Worm (Caenorhabditis elegans) whole organism, mixed stage, embryonic: ENCODE data around the gene tceb-3.
"Not testable (repeated sequence)": the region's sequence is repeated elsewhere in the genome, so short reads cannot be mapped to it uniquely, and the experiment has no call there.

Experiments
- bed-3 ChIP-seq: fragments of 200-800 bp; sonication (Bioruptor generic); optimal IDR thresholded peaks from 3 replicates; lab custom pipeline; 2018; ENCODE audit warnings: mild to moderate bottlenecking, missing genetic modification characterization, moderate library complexity, missing compliant biosample characterization
- blmp-1 ChIP-seq: fragments of 150-350 bp; optimal IDR thresholded peaks from 2 replicates; lab custom pipeline; 2014; ENCODE audit warnings: missing biosample characterization, missing genetic modification characterization
- ceh-39 ChIP-seq: fragments of 150-350 bp; optimal IDR thresholded peaks from 2 replicates; lab custom pipeline; 2014; ENCODE audit warnings: missing biosample characterization, missing genetic modification characterization
- ceh-43 ChIP-seq: fragments of 200-800 bp; sonication (Bioruptor generic); optimal IDR thresholded peaks from 2 replicates; lab custom pipeline; 2018; ENCODE audit warnings: mild to moderate bottlenecking, missing genetic modification characterization, moderate library complexity, missing compliant biosample characterization
- ceh-83 ChIP-seq: fragments of 200-800 bp; sonication (Bioruptor generic); optimal IDR thresholded peaks from 2 replicates; lab custom pipeline; 2018; ENCODE audit warnings: mild to moderate bottlenecking, missing genetic modification characterization, missing compliant biosample characterization
- ces-1 ChIP-seq: fragments of 150-350 bp; optimal IDR thresholded peaks from 2 replicates; lab custom pipeline; 2014; ENCODE audit warnings: missing biosample characterization, missing genetic modification reagents, missing genetic modification characterization
- drap-1 ChIP-seq: fragments of 200-800 bp; sonication (Bioruptor generic); optimal IDR thresholded peaks from 3 replicates; lab custom pipeline; 2018; ENCODE audit warnings: mild to moderate bottlenecking, missing genetic modification characterization, missing compliant biosample characterization
- elt-1 ChIP-seq: sonication (generic microtip); optimal IDR thresholded peaks from 2 replicates; lab custom pipeline; 2017; ENCODE audit warnings: missing genetic modification characterization, mild to moderate bottlenecking, missing compliant biosample characterization, antibody characterized with exemption, moderate library complexity, borderline replicate concordance; ENCODE audit not compliant: insufficient read depth
- flh-1 ChIP-seq: fragments of 200-800 bp; sonication (Bioruptor generic); optimal IDR thresholded peaks from 2 replicates; lab custom pipeline; 2018; ENCODE audit warnings: mild to moderate bottlenecking, missing genetic modification characterization, moderate library complexity, missing compliant biosample characterization
- hlh-1 ChIP-seq: fragments of 150-350 bp; optimal IDR thresholded peaks from 2 replicates; lab custom pipeline; 2014; ENCODE audit warnings: missing biosample characterization, missing genetic modification reagents, missing genetic modification characterization
- lin-13 ChIP-seq: fragments of 150-350 bp; optimal IDR thresholded peaks from 2 replicates; lab custom pipeline; 2014; ENCODE audit warnings: missing biosample characterization, missing genetic modification characterization
- lin-32 ChIP-seq: fragments of 200-800 bp; sonication (Bioruptor generic); optimal IDR thresholded peaks from 2 replicates; lab custom pipeline; 2018; ENCODE audit warnings: mild to moderate bottlenecking, missing genetic modification characterization, missing compliant biosample characterization
- lsy-2 ChIP-seq: fragments of 150-350 bp; optimal IDR thresholded peaks from 2 replicates; lab custom pipeline; 2014; ENCODE audit warnings: missing biosample characterization, missing genetic modification characterization
- mab-5 ChIP-seq: fragments of 150-350 bp; optimal IDR thresholded peaks from 2 replicates; lab custom pipeline; 2014; ENCODE audit warnings: missing biosample characterization, missing genetic modification characterization
- mep-1 ChIP-seq: fragments of 150-350 bp; optimal IDR thresholded peaks from 2 replicates; lab custom pipeline; 2017; ENCODE audit warnings: missing biosample characterization, missing genetic modification reagents, missing genetic modification characterization, inconsistent platforms
- mls-2 ChIP-seq: sonication (generic microtip); optimal IDR thresholded peaks from 2 replicates; lab custom pipeline; 2016; ENCODE audit warnings: mild to moderate bottlenecking, missing genetic modification characterization, moderate library complexity, missing compliant biosample characterization
- nhr-12 ChIP-seq: fragments of 150-350 bp; optimal IDR thresholded peaks from 2 replicates; lab custom pipeline; 2014; ENCODE audit warnings: missing biosample characterization, missing genetic modification characterization
- nhr-2 ChIP-seq: fragments of 150-350 bp; optimal IDR thresholded peaks from 2 replicates; lab custom pipeline; 2014; ENCODE audit warnings: missing biosample characterization, missing genetic modification characterization
- nhr-237 ChIP-seq: fragments of 150-350 bp; optimal IDR thresholded peaks from 2 replicates; lab custom pipeline; 2014; ENCODE audit warnings: missing biosample characterization, missing genetic modification characterization
- nhr-28 ChIP-seq: fragments of 150-350 bp; optimal IDR thresholded peaks from 2 replicates; lab custom pipeline; 2014; ENCODE audit warnings: missing biosample characterization, missing genetic modification characterization
- nhr-76 ChIP-seq: sonication (generic microtip); optimal IDR thresholded peaks from 2 replicates; lab custom pipeline; 2017; ENCODE audit warnings: missing biosample characterization, missing genetic modification characterization
- pha-4 ChIP-seq: fragments of 150-350 bp; optimal IDR thresholded peaks from 2 replicates; lab custom pipeline; 2018; ENCODE audit warnings: missing biosample characterization, missing genetic modification reagents, missing genetic modification characterization
- sem-2 ChIP-seq: fragments of 200-800 bp; sonication (Bioruptor generic); optimal IDR thresholded peaks from 2 replicates; lab custom pipeline; 2018; ENCODE audit warnings: mild to moderate bottlenecking, missing genetic modification characterization, missing compliant biosample characterization
- snpc-4 ChIP-seq: fragments of 150-350 bp; optimal IDR thresholded peaks from 2 replicates; lab custom pipeline; 2014; ENCODE audit warnings: missing biosample characterization, missing genetic modification characterization
- sptf-1 ChIP-seq: sonication (generic microtip); optimal IDR thresholded peaks from 2 replicates; lab custom pipeline; 2017; ENCODE audit warnings: mild to moderate bottlenecking, missing genetic modification characterization, moderate library complexity, missing compliant biosample characterization
- tbx-8 ChIP-seq: fragments of 200-800 bp; sonication (Bioruptor generic); optimal IDR thresholded peaks from 2 replicates; lab custom pipeline; 2018; ENCODE audit warnings: mild to moderate bottlenecking, missing genetic modification characterization, moderate library complexity, missing compliant biosample characterization
- unc-120 ChIP-seq: sonication (generic microtip); optimal IDR thresholded peaks from 2 replicates; lab custom pipeline; 2017; ENCODE audit warnings: missing genetic modification characterization, missing compliant biosample characterization; ENCODE audit not compliant: poor library complexity, severe bottlenecking
- unc-39 ChIP-seq: fragments of 150-350 bp; optimal IDR thresholded peaks from 2 replicates; lab custom pipeline; 2014; ENCODE audit warnings: missing biosample characterization, missing genetic modification characterization
- unc-62 ChIP-seq: fragments of 150-350 bp; optimal IDR thresholded peaks from 2 replicates; lab custom pipeline; 2014; ENCODE audit warnings: missing biosample characterization, missing genetic modification reagents, missing genetic modification characterization
- zip-8 ChIP-seq: fragments of 150-350 bp; optimal IDR thresholded peaks from 2 replicates; lab custom pipeline; 2014; ENCODE audit warnings: missing biosample characterization, missing genetic modification characterization
- ztf-11 ChIP-seq: fragments of 150-350 bp; optimal IDR thresholded peaks from 2 replicates; lab custom pipeline; 2014; ENCODE audit warnings: missing biosample characterization, missing genetic modification characterization

The tceb-3 gene

DNA sequence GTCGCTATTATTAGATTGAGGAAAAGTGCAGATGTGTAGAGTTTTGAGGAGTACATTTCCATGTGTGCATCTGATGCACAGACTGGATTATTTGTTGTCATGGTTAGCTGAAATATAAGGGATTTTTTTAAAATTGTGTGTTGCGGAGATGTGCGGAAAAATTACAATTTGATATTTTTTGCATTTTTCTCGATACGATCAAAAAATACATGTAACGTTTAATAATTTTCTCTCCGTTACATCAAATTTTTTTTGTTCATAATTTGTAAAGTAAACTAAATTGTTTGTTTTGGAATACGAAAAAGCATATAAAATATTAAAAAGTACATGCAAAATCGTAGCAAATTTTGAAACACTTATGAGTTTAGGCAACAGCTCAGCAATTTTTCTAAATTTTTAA is 37.0 kb downstream of the tceb-3 start, which contains the start of gene sra-11:
Gene sra-11, minus strand, starts transcription at position 101 of the 400 bp plus-strand sequence.
- TF ChIP-seq bed-3 (GFP tag; lab: Kevin White, UChicago) (no peak), ces-1 (GFP tag; lab: Kevin White, UChicago) (no peak), lin-32 (GFP tag; lab: Kevin White, UChicago) (no peak), lsy-2 (tag; lab: Kevin White, UChicago) (no peak)

DNA sequence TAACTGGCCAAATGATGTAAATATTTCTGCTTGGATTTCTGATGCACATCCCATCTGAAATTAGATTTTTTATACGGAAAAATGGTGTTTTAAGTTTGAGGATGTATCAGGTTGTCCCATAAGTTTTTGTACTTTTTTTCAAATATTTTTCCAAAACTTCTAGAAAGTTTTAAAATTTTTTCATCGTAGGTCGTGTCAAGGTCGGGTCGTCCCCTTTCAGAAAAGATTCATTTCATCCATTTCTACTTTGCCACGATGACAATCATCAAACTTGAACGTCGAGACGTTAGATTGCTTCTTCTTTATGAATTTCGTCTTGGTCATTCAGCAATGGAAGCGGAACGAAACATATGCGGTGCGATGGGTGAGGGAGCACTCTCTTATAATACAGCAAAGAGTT is 42.8 kb downstream of the tceb-3 start, which contains the start of gene sra-12:
Gene sra-12, minus strand, starts transcription at position 101 of the 400 bp plus-strand sequence.
- TF ChIP-seq nhr-28, mls-2, mep-1 (tag; lab: Kevin White, UChicago): not testable (repeated sequence)

DNA sequence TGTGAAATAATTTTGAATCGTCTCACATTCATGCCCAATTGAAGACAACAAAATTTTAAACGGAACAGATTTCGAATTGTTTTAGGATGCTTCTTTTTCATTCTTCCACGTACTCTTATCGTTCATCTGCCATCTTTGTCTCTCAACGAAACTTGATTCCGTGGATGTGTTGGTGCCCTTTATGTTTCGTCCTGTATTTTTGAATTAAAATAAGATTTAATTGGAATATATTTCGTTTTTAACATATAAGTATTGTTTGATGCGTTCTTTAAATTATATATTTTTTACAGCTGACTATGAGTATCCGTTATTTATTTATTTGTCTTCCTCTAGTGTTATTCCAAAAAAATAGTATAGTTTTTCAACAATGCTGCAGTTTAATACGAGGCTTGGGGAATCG is 45.1 kb downstream of the tceb-3 start, which contains the start of gene gly-1:
Gene gly-1, minus strand, starts transcription at position 101 of the 400 bp plus-strand sequence.
- TF ChIP-seq sptf-1 (no peak), nhr-28 (tag; lab: Kevin White, UChicago) (no peak), drap-1 (GFP tag; lab: Kevin White, UChicago) (no peak), sem-2 (GFP tag; lab: Kevin White, UChicago) (no peak), nhr-2 (tag; lab: Kevin White, UChicago) (no peak), mab-5 (no peak), lin-32 (GFP tag; lab: Kevin White, UChicago) (no peak), hlh-1 (tag; lab: Kevin White, UChicago) (no peak), lsy-2 (tag; lab: Kevin White, UChicago) (no peak), ceh-83 (no peak), flh-1 (GFP tag; lab: Kevin White, UChicago) (no peak), elt-1 (tag; lab: Kevin White, UChicago) (no peak), unc-39 (tag; lab: Kevin White, UChicago) (no peak)

DNA sequence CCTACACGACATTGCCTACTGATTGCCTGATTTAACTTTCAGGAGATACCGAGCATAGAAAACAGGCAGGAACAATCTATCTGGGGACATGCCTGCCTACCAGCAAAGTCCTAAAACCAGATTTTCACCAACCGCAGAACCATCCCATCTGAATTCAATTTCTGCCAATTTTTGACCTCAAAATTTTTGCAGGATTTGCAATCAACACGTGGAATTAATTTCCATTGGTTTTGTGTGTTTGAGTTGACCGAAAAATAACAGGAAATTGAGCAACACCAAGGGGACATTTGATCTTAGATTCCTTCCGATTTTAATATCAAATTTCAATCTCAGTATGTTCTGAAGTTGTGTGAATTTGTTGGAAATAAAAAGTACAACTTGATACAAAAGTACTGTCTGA is 48.2 kb downstream of the tceb-3 start:
- TF ChIP-seq nhr-28 (tag; lab: Kevin White, UChicago) (no peak), ceh-39 (no peak), pha-4 (tag; lab: Kevin White, UChicago) (no peak), ces-1 (GFP tag; lab: Kevin White, UChicago) (no peak), nhr-237 (tag; lab: Kevin White, UChicago) (no peak), unc-120 (tag; lab: Kevin White, UChicago) (no peak), zip-8 (tag; lab: Kevin White, UChicago) (no peak), drap-1 (GFP tag; lab: Kevin White, UChicago) (no peak), ceh-83 (no peak), ceh-43 (GFP tag; lab: Kevin White, UChicago) (no peak), sem-2 (GFP tag; lab: Kevin White, UChicago) (no peak), ztf-11 (tag; lab: Kevin White, UChicago) (no peak), lin-32 (GFP tag; lab: Kevin White, UChicago) (no peak), nhr-2 (tag; lab: Kevin White, UChicago) (no peak), elt-1 (tag; lab: Kevin White, UChicago) (no peak), unc-62 (GFP tag; lab: Kevin White, UChicago) (no peak), tbx-8 (GFP tag; lab: Kevin White, UChicago) (no peak), sptf-1 (no peak), mls-2 (tag; lab: Kevin White, UChicago) (no peak)
- TF ChIP-seq, all 35 proteins: peak for 0

DNA sequence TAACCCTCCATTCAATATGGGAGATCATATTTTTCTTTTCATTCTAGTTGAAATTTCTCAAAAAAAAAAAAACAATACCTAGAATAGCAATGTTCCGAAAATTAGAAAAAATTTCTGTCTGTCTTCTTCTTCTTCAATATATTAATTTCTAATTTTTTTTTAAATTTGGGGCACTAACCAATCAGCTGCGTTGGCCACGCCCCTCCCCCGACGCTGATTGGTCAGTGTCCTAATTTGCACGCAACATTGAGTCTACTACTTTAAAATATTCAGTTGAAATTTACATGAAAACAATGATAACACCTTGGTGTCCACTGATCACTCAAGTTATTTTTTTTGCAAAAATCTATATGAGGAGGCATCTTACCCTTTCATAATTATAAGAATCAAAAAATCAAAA is 51.3 kb downstream of the tceb-3 start:
- TF ChIP-seq pha-4 (tag; lab: Kevin White, UChicago) (no peak), unc-39 (tag; lab: Kevin White, UChicago) (no peak), mab-5 (no peak), lsy-2 (tag; lab: Kevin White, UChicago) (no peak), nhr-76 (tag; lab: Kevin White, UChicago) (no peak), hlh-1 (tag; lab: Kevin White, UChicago) (no peak), lin-13 (tag; lab: Kevin White, UChicago) (no peak), drap-1 (GFP tag; lab: Kevin White, UChicago) (no peak), mls-2 (tag; lab: Kevin White, UChicago) (no peak), ces-1 (GFP tag; lab: Kevin White, UChicago) (no peak), sptf-1 (no peak), tbx-8 (GFP tag; lab: Kevin White, UChicago) (no peak), nhr-12 (tag; lab: Kevin White, UChicago) (no peak), elt-1 (tag; lab: Kevin White, UChicago) (no peak), nhr-28 (tag; lab: Kevin White, UChicago) (no peak), nhr-2 (tag; lab: Kevin White, UChicago) (no peak), sem-2 (GFP tag; lab: Kevin White, UChicago) (no peak), blmp-1 (tag; lab: Kevin White, UChicago) (no peak), unc-120 (tag; lab: Kevin White, UChicago) (no peak), snpc-4 (tag; lab: Kevin White, UChicago) (no peak)
- TF ChIP-seq, all 35 proteins: peak for 0
